Worm (Caenorhabditis elegans): Measurements from ENCODE around the gene C56G2.9.

DNA sequence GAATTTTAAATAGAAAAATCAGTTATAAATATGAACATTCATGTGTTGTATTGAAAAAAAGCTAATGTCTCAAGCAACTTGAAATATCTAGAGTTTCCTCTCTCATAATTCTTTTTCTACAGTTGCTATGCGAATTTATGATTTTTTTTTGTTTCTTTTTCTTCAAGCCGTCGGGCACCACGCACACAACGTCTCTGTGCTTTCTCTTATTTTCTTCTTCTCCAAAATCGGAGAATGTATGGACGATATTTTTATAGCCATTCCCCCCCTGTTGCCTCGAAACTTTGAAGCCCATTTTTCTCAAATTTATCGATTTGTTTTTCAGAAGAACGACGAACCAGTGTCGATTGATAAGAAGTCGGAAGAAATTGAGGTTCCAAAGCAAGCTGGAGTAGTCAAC is 13.6 kb upstream of the C56G2.9 start:
- no peak for TF ChIP-seq sea-1 (GFP tag; conservative IDR thresholded peaks at IDR 0.05)
- no peak for TF ChIP-seq hmbx-1 (tag; optimal IDR thresholded peaks at IDR 0.05)
- no peak for TF ChIP-seq aly-1 (tag; optimal IDR thresholded peaks at IDR 0.05)
- no peak for TF ChIP-seq scrt-1 (GFP tag; IDR thresholded peaks at IDR 0.05)
- TF ChIP-seq ama-1 (optimal IDR thresholded peaks at IDR 0.05): no peak
- TF ChIP-seq tbx-11 (GFP tag; IDR thresholded peaks at IDR 0.05): no peak
- no peak for TF ChIP-seq B0310.2 (tag; optimal IDR thresholded peaks at IDR 0.05)
- no peak for TF ChIP-seq hmg-4 (GFP tag; optimal IDR thresholded peaks at IDR 0.05)
- no peak for TF ChIP-seq flt-1 (GFP tag; IDR thresholded peaks at IDR 0.05)
- TF ChIP-seq ceh-13 (GFP tag; optimal IDR thresholded peaks at IDR 0.05): no peak
- no peak for TF ChIP-seq ets-7 (tag; optimal IDR thresholded peaks at IDR 0.05)
- TF ChIP-seq tra-4 (tag; optimal IDR thresholded peaks at IDR 0.05): no peak

Measured in whole organism, early embryonic.